Worm (Caenorhabditis elegans) whole organism, midembryonic: ENCODE data around the gene nhr-131.

Experiments
- T22C8.4 ChIP-seq: fragments of 200-800 bp; sonication (Bioruptor generic); IDR thresholded peaks from 2 replicates; pipeline ENCODE4 v1.3.6; 2022; ENCODE audit warnings: missing genetic modification characterization, missing compliant biosample characterization
- cog-1 ChIP-seq: sonication (generic microtip); optimal IDR thresholded peaks from 2 replicates; lab custom pipeline; 2016; ENCODE audit warnings: missing genetic modification characterization, missing compliant biosample characterization
- flt-1 ChIP-seq: fragments of 200-800 bp; sonication (Bioruptor generic); IDR thresholded peaks from 2 replicates; pipeline ENCODE4 v1.3.6; 2022; ENCODE audit warnings: missing genetic modification characterization, missing compliant biosample characterization
- klf-2 ChIP-seq: fragments of 200-800 bp; sonication (Bioruptor generic); conservative IDR thresholded peaks from 2 replicates; pipeline ENCODE4 v1.3.6; 2022; ENCODE audit warnings: missing genetic modification reagents, missing genetic modification characterization, missing compliant biosample characterization
- med-1 ChIP-seq: sonication (generic microtip); optimal IDR thresholded peaks from 2 replicates; lab custom pipeline; 2017; ENCODE audit warnings: missing genetic modification characterization, mild to moderate bottlenecking, missing compliant biosample characterization, antibody characterized with exemption, missing genetic modification reagents; ENCODE audit not compliant: insufficient read depth
- ref-1 ChIP-seq: fragments of 200-800 bp; sonication (Bioruptor generic); conservative IDR thresholded peaks from 2 replicates; pipeline ENCODE4 v1.3.6; 2022; ENCODE audit warnings: missing genetic modification reagents, missing genetic modification characterization, missing compliant biosample characterization
- tab-1 ChIP-seq: fragments of 200-800 bp; sonication (Bioruptor generic); IDR thresholded peaks from 2 replicates; pipeline ENCODE4 v1.3.6; 2022; ENCODE audit warnings: missing genetic modification characterization, missing compliant biosample characterization
- ztf-23 ChIP-seq: fragments of 200-800 bp; sonication (Bioruptor generic); IDR thresholded peaks from 2 replicates; pipeline ENCODE4 v1.3.6; 2022; ENCODE audit warnings: missing genetic modification reagents, missing genetic modification characterization, missing compliant biosample characterization
- ztf-29 ChIP-seq: fragments of 200-800 bp; sonication (Bioruptor generic); IDR thresholded peaks from 2 replicates; pipeline ENCODE4 v1.3.6; 2022; ENCODE audit warnings: missing genetic modification reagents, missing genetic modification characterization, missing compliant biosample characterization

Gene nhr-131

ce11 chrV:502803-503273 lies 8.7 kb downstream of the nhr-131 start, which contains the start of gene T01G6.10:
Gene T01G6.10 (minus strand): TSS chrV:503223.
- TF ChIP-seq tab-1 (GFP tag; lab: Robert Waterston, UW), result no peak
- TF ChIP-seq T22C8.4, result no peak
- no peak for TF ChIP-seq ztf-23 (GFP tag; lab: Robert Waterston, UW)
- no peak for TF ChIP-seq ref-1
- no peak for TF ChIP-seq klf-2 (GFP tag; lab: Robert Waterston, UW)
- TF ChIP-seq ztf-29 (GFP tag; lab: Robert Waterston, UW), result no peak
- no peak for TF ChIP-seq med-1 (GFP tag; lab: Kevin White, UChicago)
- TF ChIP-seq flt-1 (GFP tag; lab: Robert Waterston, UW), result no peak
- no peak for TF ChIP-seq cog-1 (tag; lab: Kevin White, UChicago)

DNA sequence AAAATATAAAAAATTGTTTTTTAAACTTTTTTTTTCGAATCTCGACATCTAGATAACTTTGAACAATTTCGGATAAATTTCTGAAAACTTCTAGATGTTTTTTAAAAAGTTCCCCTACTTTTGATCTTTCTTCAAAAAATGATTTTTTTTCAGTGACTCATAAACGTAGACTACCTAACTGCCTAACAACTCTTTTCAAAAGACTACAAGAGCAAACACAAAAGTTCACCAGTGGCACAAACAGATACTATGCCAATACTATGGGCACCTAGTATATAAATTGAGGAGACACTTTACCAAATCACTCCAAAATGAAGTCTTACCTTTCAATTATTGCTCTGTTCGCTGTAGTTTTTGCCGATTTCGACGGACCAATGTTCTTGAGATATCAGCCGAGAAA lies 9.6 kb downstream of the nhr-131 start, which contains the start of gene srlf-35:
TSS of gene srlf-35 (plus strand) at position 301 of the 400 bp plus-strand sequence.
- TF ChIP-seq ztf-23 (GFP tag; lab: Robert Waterston, UW), result no peak
- TF ChIP-seq klf-2 (GFP tag; lab: Robert Waterston, UW), result no peak
- TF ChIP-seq T22C8.4, result no peak

ce11 chrV:505191-505590 lies 11.0 kb downstream of the nhr-131 start, which contains the start of gene srlf-19:
Gene srlf-19 (plus strand): TSS chrV:505491.
- no peak for TF ChIP-seq ref-1
- TF ChIP-seq med-1 (GFP tag; lab: Kevin White, UChicago), result no peak
- TF ChIP-seq tab-1 (GFP tag; lab: Robert Waterston, UW), result no peak
- no peak for TF ChIP-seq klf-2 (GFP tag; lab: Robert Waterston, UW)
- no peak for TF ChIP-seq ztf-29 (GFP tag; lab: Robert Waterston, UW)
- no peak for TF ChIP-seq T22C8.4
- no peak for TF ChIP-seq cog-1 (tag; lab: Kevin White, UChicago)
- no peak for TF ChIP-seq flt-1 (GFP tag; lab: Robert Waterston, UW)
- TF ChIP-seq ztf-23 (GFP tag; lab: Robert Waterston, UW), result no peak

ce11 chrV:512420-512819 lies 18.2 kb downstream of the nhr-131 start, which contains the start of gene srh-37:
Gene srh-37 (minus strand): TSS chrV:512520.
- no peak for TF ChIP-seq ztf-29 (GFP tag; lab: Robert Waterston, UW)
- no peak for TF ChIP-seq ztf-23 (GFP tag; lab: Robert Waterston, UW)
- no peak for TF ChIP-seq cog-1 (tag; lab: Kevin White, UChicago)
- TF ChIP-seq tab-1 (GFP tag; lab: Robert Waterston, UW), result no peak
- TF ChIP-seq flt-1 (GFP tag; lab: Robert Waterston, UW), result no peak
- TF ChIP-seq klf-2 (GFP tag; lab: Robert Waterston, UW), result no peak
- no peak for TF ChIP-seq med-1 (GFP tag; lab: Kevin White, UChicago)
- TF ChIP-seq ref-1, result no peak
- TF ChIP-seq T22C8.4, result no peak

DNA sequence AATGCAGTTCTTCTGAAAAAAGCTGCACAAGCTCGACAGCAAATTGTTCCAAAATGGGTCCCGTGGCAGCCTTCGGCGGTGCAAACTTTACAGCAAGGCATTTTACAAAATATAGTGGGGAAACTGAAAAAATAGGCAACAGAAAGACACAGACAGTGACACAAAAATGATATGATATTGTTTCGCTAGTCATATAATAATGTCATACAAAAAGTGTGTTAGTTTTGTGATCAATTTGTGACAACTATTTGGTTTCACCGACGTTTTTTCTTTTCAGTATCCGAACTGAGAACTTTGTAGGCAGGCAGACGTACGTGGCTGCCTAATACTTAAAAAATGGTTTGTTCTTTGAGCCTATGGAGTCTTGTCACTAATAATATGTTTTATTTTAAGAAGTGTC lies 25.3 kb downstream of the nhr-131 start, which contains the start of gene nhr-210:
TSS of gene nhr-210 (minus strand) at position 101 of the 400 bp plus-strand sequence.
- TF ChIP-seq klf-2 (GFP tag; lab: Robert Waterston, UW), result no peak
- no peak for TF ChIP-seq tab-1 (GFP tag; lab: Robert Waterston, UW)
- no peak for TF ChIP-seq med-1 (GFP tag; lab: Kevin White, UChicago)
- TF ChIP-seq T22C8.4, result no peak
- no peak for TF ChIP-seq cog-1 (tag; lab: Kevin White, UChicago)
- no peak for TF ChIP-seq flt-1 (GFP tag; lab: Robert Waterston, UW)
- no peak for TF ChIP-seq ztf-29 (GFP tag; lab: Robert Waterston, UW)

DNA sequence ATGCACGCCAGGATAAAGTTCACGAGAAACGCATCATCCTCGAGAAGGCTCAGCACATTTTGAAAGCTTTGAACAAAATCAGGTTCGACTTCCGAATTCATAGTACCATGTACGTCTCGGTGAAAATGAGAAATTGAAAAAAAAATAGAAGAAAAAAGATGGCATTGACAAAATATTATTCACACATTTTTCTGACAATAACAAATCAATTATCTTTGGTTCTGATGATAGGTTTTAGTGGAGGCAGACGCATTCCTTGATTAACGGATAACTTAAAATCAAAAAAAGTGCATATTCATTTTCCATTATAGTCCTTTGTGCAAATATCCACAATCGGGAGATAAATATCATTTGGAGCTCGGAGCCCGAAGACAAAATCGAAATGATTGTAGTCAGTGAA lies 27.3 kb downstream of the nhr-131 start, which contains the start of gene srw-107:
TSS of gene srw-107 (minus strand) at position 101 of the 400 bp plus-strand sequence.
- no peak for TF ChIP-seq cog-1 (tag; lab: Kevin White, UChicago)
- no peak for TF ChIP-seq med-1 (GFP tag; lab: Kevin White, UChicago)
- TF ChIP-seq klf-2 (GFP tag; lab: Robert Waterston, UW), result no peak
- no peak for TF ChIP-seq ref-1
- no peak for TF ChIP-seq ztf-23 (GFP tag; lab: Robert Waterston, UW)
- TF ChIP-seq tab-1 (GFP tag; lab: Robert Waterston, UW), result no peak
- no peak for TF ChIP-seq flt-1 (GFP tag; lab: Robert Waterston, UW)
- TF ChIP-seq ztf-29 (GFP tag; lab: Robert Waterston, UW), result no peak
- no peak for TF ChIP-seq T22C8.4

DNA sequence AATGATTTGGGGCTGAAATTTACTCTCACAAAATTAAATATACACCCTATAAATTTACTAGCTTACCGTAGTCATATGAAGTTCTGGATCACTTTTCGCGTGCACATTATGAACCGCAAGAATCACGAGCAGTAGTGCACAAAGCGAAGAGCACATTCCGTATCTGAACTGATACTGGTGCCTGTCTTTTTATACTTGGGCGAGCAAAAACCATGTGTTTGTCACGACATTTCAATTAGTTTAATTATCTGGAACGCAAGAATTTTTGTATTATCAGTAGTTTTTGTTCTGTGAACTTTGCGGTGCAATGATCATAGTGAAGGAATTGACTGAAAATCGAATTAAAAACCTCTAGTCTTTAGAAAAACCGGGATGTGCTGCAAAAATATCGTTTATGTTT lies 29.9 kb downstream of the nhr-131 start, which contains the start of gene lipl-3:
TSS of gene lipl-3 (minus strand) at position 161 of the 400 bp plus-strand sequence.
- no peak for TF ChIP-seq klf-2 (GFP tag; lab: Robert Waterston, UW)
- no peak for TF ChIP-seq tab-1 (GFP tag; lab: Robert Waterston, UW)
- TF ChIP-seq ref-1, result no peak
- TF ChIP-seq ztf-23 (GFP tag; lab: Robert Waterston, UW), result no peak
- TF ChIP-seq flt-1 (GFP tag; lab: Robert Waterston, UW), result no peak
- no peak for TF ChIP-seq med-1 (GFP tag; lab: Kevin White, UChicago)
- TF ChIP-seq cog-1 (tag; lab: Kevin White, UChicago), result no peak
- TF ChIP-seq T22C8.4, result no peak
- no peak for TF ChIP-seq ztf-29 (GFP tag; lab: Robert Waterston, UW)

DNA sequence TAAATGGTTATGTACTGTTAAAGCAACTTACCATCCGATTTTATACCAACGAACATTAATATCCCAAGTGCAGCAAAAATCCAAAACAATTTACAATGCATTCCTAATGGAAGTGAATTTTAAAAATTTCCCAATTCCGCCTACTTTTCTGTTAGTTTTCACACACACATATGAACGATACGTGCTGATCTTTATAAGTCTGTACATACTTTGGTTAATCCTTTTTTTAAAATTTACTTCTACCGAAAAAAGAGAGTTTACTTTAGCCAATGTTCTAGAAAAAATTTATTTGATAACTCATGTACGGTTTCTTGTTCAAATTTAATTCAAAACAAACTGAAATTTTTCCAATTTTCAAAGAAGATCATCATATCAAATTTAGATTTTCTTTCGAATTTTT lies 30.9 kb downstream of the nhr-131 start, which contains the start of gene R11G11.16:
TSS of gene R11G11.16 (minus strand) at position 101 of the 400 bp plus-strand sequence.
- no peak for TF ChIP-seq tab-1 (GFP tag; lab: Robert Waterston, UW)
- no peak for TF ChIP-seq ref-1
- no peak for TF ChIP-seq cog-1 (tag; lab: Kevin White, UChicago)
- no peak for TF ChIP-seq ztf-29 (GFP tag; lab: Robert Waterston, UW)
- TF ChIP-seq klf-2 (GFP tag; lab: Robert Waterston, UW), result no peak
- no peak for TF ChIP-seq med-1 (GFP tag; lab: Kevin White, UChicago)
- no peak for TF ChIP-seq ztf-23 (GFP tag; lab: Robert Waterston, UW)
- no peak for TF ChIP-seq T22C8.4
- no peak for TF ChIP-seq flt-1 (GFP tag; lab: Robert Waterston, UW)

- TF ChIP-seq T22C8.4 (no peak), klf-2 (GFP tag; lab: Robert Waterston, UW) (no peak), ref-1 (no peak), ztf-23 (GFP tag; lab: Robert Waterston, UW) (no peak), ztf-29 (GFP tag; lab: Robert Waterston, UW) (no peak), flt-1 (GFP tag; lab: Robert Waterston, UW) (no peak), tab-1 (GFP tag; lab: Robert Waterston, UW) (no peak), med-1 (GFP tag; lab: Kevin White, UChicago) (no peak), cog-1 (tag; lab: Kevin White, UChicago) (no peak)
These were observed 33.4 kb downstream of the nhr-131 start, which contains the start of gene srw-108 for ce11 chrV:527602-528001. Gene srw-108 (plus strand): TSS chrV:527902.
